Fruit fly (Drosophila melanogaster) whole organism, embryonic: ENCODE data around the gene IscU.

Source experiments
- CG10543 ChIP-seq: fragments of 200-800 bp; sonication (Bioruptor generic); optimal IDR thresholded peaks from 3 replicates; lab custom pipeline; 2017; ENCODE audit warnings: missing biosample characterization, mild to moderate bottlenecking, missing genetic modification characterization, moderate library complexity
- CG11398 ChIP-seq: fragments of 200-800 bp; sonication (Bioruptor generic); optimal IDR thresholded peaks from 2 replicates; lab custom pipeline; 2016; ENCODE audit warnings: missing biosample characterization, missing genetic modification characterization
- CG11560 ChIP-seq: fragments of 200-800 bp; sonication (Bioruptor generic); IDR thresholded peaks from 3 replicates; pipeline ENCODE4 v1.3.6; 2022; ENCODE audit warnings: missing biosample characterization, missing genetic modification characterization
- CG14014 ChIP-seq: fragments of 200-800 bp; sonication (Bioruptor generic); IDR thresholded peaks from 2 replicates; pipeline ENCODE4 v1.3.6; 2022; ENCODE audit warnings: missing biosample characterization, missing genetic modification characterization
- CG14441 ChIP-seq: fragments of 200-800 bp; sonication (Bioruptor generic); IDR thresholded peaks from 2 replicates; pipeline ENCODE4 v1.3.6; 2022; ENCODE audit warnings: missing biosample characterization, missing genetic modification characterization
- CG14710 ChIP-seq: fragments of 200-800 bp; sonication (Bioruptor generic); optimal IDR thresholded peaks from 3 replicates; lab custom pipeline; 2019; ENCODE audit warnings: missing biosample characterization, mild to moderate bottlenecking, missing genetic modification characterization, moderate library complexity
- CG15696 ChIP-seq: fragments of 200-800 bp; sonication (Bioruptor generic); optimal IDR thresholded peaks from 2 replicates; lab custom pipeline; 2019; ENCODE audit warnings: missing biosample characterization, mild to moderate bottlenecking, missing genetic modification characterization, moderate library complexity
- CG17359 ChIP-seq: fragments of 200-800 bp; sonication (Bioruptor generic); optimal IDR thresholded peaks from 3 replicates; lab custom pipeline; 2018; ENCODE audit warnings: missing biosample characterization, mild to moderate bottlenecking, missing genetic modification characterization, moderate library complexity
- CG2199 ChIP-seq: fragments of 200-800 bp; sonication (Bioruptor generic); IDR thresholded peaks from 3 replicates; pipeline ENCODE4 v1.3.6; 2022; ENCODE audit warnings: missing biosample characterization, missing genetic modification characterization
- CG2889 ChIP-seq: fragments of 200-800 bp; sonication (Bioruptor generic); IDR thresholded peaks from 3 replicates; pipeline ENCODE4 v1.3.6; 2022; ENCODE audit warnings: missing biosample characterization, missing genetic modification characterization
- CG6813 ChIP-seq: fragments of 200-800 bp; sonication (Bioruptor generic); optimal IDR thresholded peaks from 2 replicates; lab custom pipeline; 2017; ENCODE audit warnings: missing biosample characterization, missing genetic modification characterization, mild to moderate bottlenecking, moderate library complexity, missing genetic modification reagents
- CG7745 ChIP-seq: fragments of 200-800 bp; sonication (Bioruptor generic); optimal IDR thresholded peaks from 2 replicates; lab custom pipeline; 2018; ENCODE audit warnings: missing biosample characterization, mild to moderate bottlenecking, missing genetic modification characterization, moderate library complexity
- CG8924 ChIP-seq: fragments of 200-800 bp; optimal IDR thresholded peaks from 3 replicates; lab custom pipeline; 2019; ENCODE audit warnings: missing biosample characterization, mild to moderate bottlenecking, missing genetic modification characterization, moderate library complexity
- CG9727 ChIP-seq: fragments of 200-800 bp; sonication (Bioruptor generic); optimal IDR thresholded peaks from 3 replicates; lab custom pipeline; 2017; ENCODE audit warnings: missing biosample characterization, mild to moderate bottlenecking, missing genetic modification characterization
- CG9817 ChIP-seq: fragments of 200-800 bp; sonication (Bioruptor generic); optimal IDR thresholded peaks from 2 replicates; lab custom pipeline; 2018; ENCODE audit warnings: missing biosample characterization, mild to moderate bottlenecking, missing genetic modification characterization, moderate library complexity
- CTCF ChIP-seq: fragments of 200-800 bp; sonication (Bioruptor generic); optimal IDR thresholded peaks from 2 replicates; lab custom pipeline; 2017; ENCODE audit warnings: missing biosample characterization, mild to moderate bottlenecking, missing genetic modification characterization, moderate library complexity
- CoRest ChIP-seq: fragments of 200-800 bp; sonication (Bioruptor generic); optimal IDR thresholded peaks from 3 replicates; lab custom pipeline; 2018; ENCODE audit warnings: missing biosample characterization, mild to moderate bottlenecking, missing genetic modification characterization, moderate library complexity
- Dip2 ChIP-seq: fragments of 200-800 bp; sonication (Bioruptor generic); IDR thresholded peaks from 2 replicates; pipeline ENCODE4 v1.3.6; 2022; ENCODE audit warnings: missing biosample characterization, missing genetic modification characterization
- Dip3 ChIP-seq: fragments of 200-800 bp; sonication (Bioruptor generic); optimal IDR thresholded peaks from 3 replicates; lab custom pipeline; 2016; ENCODE audit warnings: missing biosample characterization, missing genetic modification characterization
- Drgx ChIP-seq: fragments of 200-800 bp; sonication (Bioruptor generic); IDR thresholded peaks from 2 replicates; pipeline ENCODE4 v1.3.6; 2022; ENCODE audit warnings: missing biosample characterization, missing genetic modification characterization
- Ets65A ChIP-seq: fragments of 200-800 bp; sonication (Bioruptor generic); peaks from one replicate; lab custom pipeline; 2016; ENCODE audit warnings: missing biosample characterization, missing genetic modification characterization
- GATAe ChIP-seq: fragments of 200-800 bp; sonication (Bioruptor generic); conservative IDR thresholded peaks from 2 replicates; pipeline ENCODE4 v1.3.6; 2022; ENCODE audit warnings: missing biosample characterization, missing genetic modification characterization
- Gug ChIP-seq: fragments of 200-800 bp; sonication (Bioruptor generic); IDR thresholded peaks from 4 replicates; pipeline ENCODE4 v1.3.6; 2022; ENCODE audit warnings: missing biosample characterization, missing genetic modification characterization
- Hr3 ChIP-seq: fragments of 200-800 bp; sonication (Bioruptor generic); optimal IDR thresholded peaks from 3 replicates; lab custom pipeline; 2016; ENCODE audit warnings: missing biosample characterization, missing genetic modification characterization
- Kr ChIP-seq: fragments of 200-800 bp; sonication (Bioruptor generic); optimal IDR thresholded peaks from 2 replicates; lab custom pipeline; 2017; ENCODE audit warnings: missing biosample characterization, mild to moderate bottlenecking, missing genetic modification characterization
- MTF-1 ChIP-seq: fragments of 200-800 bp; sonication (Bioruptor generic); optimal IDR thresholded peaks from 2 replicates; lab custom pipeline; 2018; ENCODE audit warnings: missing biosample characterization, mild to moderate bottlenecking, missing genetic modification characterization, borderline replicate concordance
- Med ChIP-seq: fragments of 200-800 bp; sonication (Bioruptor generic); peaks from one replicate; lab custom pipeline; 2016; ENCODE audit warnings: missing biosample characterization, missing genetic modification characterization, mild to moderate bottlenecking, inconsistent platforms, moderate library complexity
- Oaz ChIP-seq: fragments of 200-800 bp; sonication (Bioruptor generic); IDR thresholded peaks from 2 replicates; pipeline ENCODE4 v1.3.6; 2022; ENCODE audit warnings: missing biosample characterization, missing genetic modification characterization
- Taf1 ChIP-seq: fragments of 200-800 bp; sonication (Bioruptor generic); IDR thresholded peaks from 2 replicates; pipeline ENCODE4 v1.3.6; 2022; ENCODE audit warnings: missing biosample characterization, missing genetic modification characterization
- ap ChIP-seq: fragments of 200-800 bp; sonication (Bioruptor generic); IDR thresholded peaks from 2 replicates; pipeline ENCODE4 v1.3.6; 2022; ENCODE audit warnings: missing biosample characterization, missing genetic modification characterization
- bbx ChIP-seq: fragments of 200-800 bp; sonication (Bioruptor generic); IDR thresholded peaks from 2 replicates; pipeline ENCODE4 v1.3.6; 2022; ENCODE audit warnings: missing biosample characterization, missing genetic modification characterization; ENCODE audit not compliant: partially characterized antibody
- caup ChIP-seq: fragments of 200-800 bp; sonication (Bioruptor generic); optimal IDR thresholded peaks from 3 replicates; lab custom pipeline; 2017; ENCODE audit warnings: missing biosample characterization, mild to moderate bottlenecking, missing genetic modification characterization, moderate library complexity; ENCODE audit not compliant: severe bottlenecking
- chif ChIP-seq, 2 experiments: fragments of 200-800 bp; sonication (Bioruptor generic); optimal IDR thresholded peaks; 3 replicates each; lab custom pipeline; 2016; ENCODE audit warnings: missing biosample characterization in 2 of 2, missing genetic modification characterization in 2 of 2
- dmrt99B ChIP-seq: fragments of 200-800 bp; sonication (Bioruptor generic); optimal IDR thresholded peaks from 2 replicates; lab custom pipeline; 2018; ENCODE audit warnings: missing biosample characterization, mild to moderate bottlenecking, missing genetic modification characterization, moderate library complexity
- fd102C ChIP-seq: fragments of 200-800 bp; sonication (Bioruptor generic); optimal IDR thresholded peaks from 2 replicates; lab custom pipeline; 2018; ENCODE audit warnings: missing biosample characterization, mild to moderate bottlenecking, missing genetic modification characterization, moderate library complexity
- gem ChIP-seq: fragments of 200-800 bp; sonication (Bioruptor generic); optimal IDR thresholded peaks from 2 replicates; lab custom pipeline; 2019; ENCODE audit warnings: missing biosample characterization, mild to moderate bottlenecking, missing genetic modification characterization, moderate library complexity
- grau ChIP-seq: fragments of 200-800 bp; optimal IDR thresholded peaks from 3 replicates; lab custom pipeline; 2019; ENCODE audit warnings: missing biosample characterization, mild to moderate bottlenecking, missing genetic modification characterization, moderate library complexity
- hb ChIP-seq: fragments of 200-800 bp; sonication (Bioruptor generic); IDR thresholded peaks from 3 replicates; pipeline ENCODE4 v1.3.6; 2022; ENCODE audit warnings: missing biosample characterization, missing genetic modification characterization; ENCODE audit not compliant: partially characterized antibody
- her ChIP-seq: fragments of 200-800 bp; sonication (Bioruptor generic); optimal IDR thresholded peaks from 2 replicates; lab custom pipeline; 2016; ENCODE audit warnings: missing biosample characterization, missing genetic modification characterization
- pb ChIP-seq: fragments of 200-800 bp; sonication (Bioruptor generic); optimal IDR thresholded peaks from 3 replicates; lab custom pipeline; 2016; ENCODE audit warnings: missing biosample characterization, missing genetic modification characterization
- prd ChIP-seq, 3 experiments: fragments of >200 bp in 2 of 3; fragments of 200-800 bp in 1 of 3; sonication (Bioruptor generic) in 1 of 3; optimal IDR thresholded peaks in 2 of 3; IDR thresholded peaks in 1 of 3; 2 replicates in 2 of 3; 3 replicates in 1 of 3; pipeline versions ENCODE4 v1.3.6 to Lab custom; 2017 to 2022; ENCODE audit warnings: missing biosample characterization in 1 of 3, missing genetic modification characterization in 1 of 3
- rib ChIP-seq: fragments of 200-800 bp; sonication (Bioruptor generic); IDR thresholded peaks from 2 replicates; pipeline ENCODE4 v1.3.6; 2022; ENCODE audit warnings: missing biosample characterization, missing genetic modification characterization
- sd ChIP-seq: fragments of 200-800 bp; sonication (Bioruptor generic); optimal IDR thresholded peaks from 3 replicates; lab custom pipeline; 2018; ENCODE audit warnings: missing biosample characterization, mild to moderate bottlenecking, missing genetic modification characterization, moderate library complexity
- sens ChIP-seq: fragments of 200-800 bp; sonication (Bioruptor generic); peaks from one replicate; lab custom pipeline; 2016; ENCODE audit warnings: missing biosample characterization, missing genetic modification characterization
- sisA ChIP-seq: fragments of 200-800 bp; sonication (Bioruptor generic); IDR thresholded peaks from 2 replicates; pipeline ENCODE4 v1.3.6; 2022; ENCODE audit warnings: missing biosample characterization, missing genetic modification characterization
- slou ChIP-seq: fragments of 200-800 bp; sonication (Bioruptor generic); optimal IDR thresholded peaks from 3 replicates; lab custom pipeline; 2016; ENCODE audit warnings: missing biosample characterization, missing genetic modification characterization
- tll ChIP-seq, 2 experiments: fragments of 200-800 bp in 1 of 2; fragments of >200 bp in 1 of 2; sonication (Bioruptor generic) in 1 of 2; optimal IDR thresholded peaks; 2 replicates each; lab custom pipeline; 2017 to 2019; ENCODE audit warnings: missing biosample characterization in 2 of 2, missing genetic modification characterization in 2 of 2, mild to moderate bottlenecking in 1 of 2, moderate library complexity in 1 of 2
- ttk ChIP-seq: fragments of 200-800 bp; sonication (Bioruptor generic); IDR thresholded peaks from 2 replicates; pipeline ENCODE4 v2.1.2; 2022; ENCODE audit warnings: missing biosample characterization, missing genetic modification characterization
- unc-4 ChIP-seq: fragments of 200-800 bp; sonication (Bioruptor generic); IDR thresholded peaks from 2 replicates; pipeline ENCODE4 v1.3.6; 2022; ENCODE audit warnings: missing biosample characterization, missing genetic modification characterization; ENCODE audit not compliant: partially characterized antibody
- zen ChIP-seq: fragments of 200-800 bp; sonication (Bioruptor generic); optimal IDR thresholded peaks from 3 replicates; lab custom pipeline; 2018; ENCODE audit warnings: missing biosample characterization, mild to moderate bottlenecking, missing genetic modification characterization, moderate library complexity

IscU gene

dm6 chr3R:8853706-8854105 lies 29.7 kb upstream of the IscU start:
- peak; percentile 53 for TF ChIP-seq sens (GFP tag; lab: Kevin White, UChicago)
- TF ChIP-seq CG11560 (tag; lab: Robert Waterston, UW): no peak
- TF ChIP-seq Ets65A (GFP tag; lab: Kevin White, UChicago): peak; percentile 28

- no peak for TF ChIP-seq CG7745 (tag; lab: Kevin White, UChicago)
- no peak for TF ChIP-seq prd (optimal IDR thresholded peaks at IDR 0.05; lab: Kevin White, UChicago)
- no peak for TF ChIP-seq prd (GFP tag; IDR thresholded peaks at IDR 0.05; lab: Robert Waterston, UW)
- TF ChIP-seq ap (GFP tag; lab: Robert Waterston, UW): no peak
- TF ChIP-seq grau (tag; lab: Kevin White, UChicago): peak; percentile 16
- TF ChIP-seq CG9817 (tag; lab: Kevin White, UChicago): no peak
- no peak for TF ChIP-seq CG2889 (GFP tag; lab: Robert Waterston, UW)
- TF ChIP-seq CG11398 (GFP tag; lab: Kevin White, UChicago): no peak
- TF ChIP-seq Oaz (GFP tag; lab: Robert Waterston, UW): no peak
- no peak for TF ChIP-seq sisA (GFP tag; lab: Robert Waterston, UW)
- no peak for TF ChIP-seq Taf1
- no peak for TF ChIP-seq CG10543
- TF ChIP-seq Gug (GFP tag; lab: Robert Waterston, UW): no peak
- TF ChIP-seq caup (GFP tag; lab: Kevin White, UChicago): no peak
- no peak for TF ChIP-seq ttk (GFP tag; lab: Robert Waterston, UW)
- TF ChIP-seq CTCF (GFP tag; lab: Kevin White, UChicago): no peak
- no peak for TF ChIP-seq MTF-1 (GFP tag; lab: Kevin White, UChicago)
- no peak for TF ChIP-seq Hr3 (GFP tag; lab: Kevin White, UChicago)
- peak; percentile 59 for TF ChIP-seq Drgx
- no peak for TF ChIP-seq CG6813
- peak; percentile 19 for TF ChIP-seq gem (tag; lab: Kevin White, UChicago)
- TF ChIP-seq slou (GFP tag; lab: Kevin White, UChicago): no peak
- TF ChIP-seq chif (GFP tag; optimal IDR thresholded peaks at IDR 0.05; lab: Kevin White, UChicago): no peak
- TF ChIP-seq Dip3: no peak
- no peak for TF ChIP-seq CG17359 (tag; lab: Kevin White, UChicago)
- no peak for TF ChIP-seq CG14710 (tag; lab: Kevin White, UChicago)
- no peak for TF ChIP-seq CoRest (tag; lab: Kevin White, UChicago)
- TF ChIP-seq rib (GFP tag; lab: Robert Waterston, UW): no peak
- TF ChIP-seq sd: peak; percentile 74
Measured at dm6 chr3R:8853197-8853596, 29.2 kb upstream of the IscU start.

dm6 chr3R:8850616-8851015 lies 26.6 kb upstream of the IscU start:
- TF ChIP-seq fd102C (GFP tag; lab: Kevin White, UChicago): peak; percentile 91
- TF ChIP-seq CG15696 (tag; lab: Kevin White, UChicago): peak; percentile 61
- TF ChIP-seq bbx: no peak
- TF ChIP-seq dmrt99B (tag; lab: Kevin White, UChicago): no peak
- TF ChIP-seq CG14014: no peak
- peak; percentile 39 for TF ChIP-seq Med (GFP tag; lab: Kevin White, UChicago)
- peak in 1 of 2 experiments; percentile 94 for TF ChIP-seq tll (GFP tag; optimal IDR thresholded peaks at IDR 0.05; lab: Kevin White, UChicago)
- TF ChIP-seq CG14441 (GFP tag; lab: Robert Waterston, UW): no peak
- TF ChIP-seq CG6813: peak; percentile 0
- TF ChIP-seq hb: no peak
- no peak for TF ChIP-seq pb (GFP tag; lab: Kevin White, UChicago)
- TF ChIP-seq zen (tag; lab: Kevin White, UChicago): peak; percentile 35
- TF ChIP-seq Kr (GFP tag; lab: Kevin White, UChicago): peak; percentile 0
- peak; percentile 20 for TF ChIP-seq CG8924 (tag; lab: Kevin White, UChicago)
- peak; percentile 45 for TF ChIP-seq CG9727 (GFP tag; lab: Kevin White, UChicago)
- no peak for TF ChIP-seq unc-4 (GFP tag; lab: Robert Waterston, UW)
- no peak for TF ChIP-seq her (GFP tag; lab: Kevin White, UChicago)
- no peak for TF ChIP-seq Dip2 (GFP tag; lab: Robert Waterston, UW)
- TF ChIP-seq GATAe (GFP tag; lab: Robert Waterston, UW): no peak
- 0 out of 3 replicates have a peak, but pooled peaks have one; percentile 78 for TF ChIP-seq CG2199 (GFP tag; lab: Robert Waterston, UW)
